Fruit fly (Drosophila melanogaster) whole organism, wandering third instar larva: Measurements from ENCODE around the gene MED25.
A peak's percentile ranks its signal among the peaks of the same experiment; 100 is the strongest.

Experiments
- Abd-B ChIP-seq: fragments of >200 bp; optimal IDR thresholded peaks from 2 replicates; lab custom pipeline; 2017; ENCODE audit warnings: missing biosample characterization, missing genetic modification characterization
- CG32264 ChIP-seq: fragments of 200-800 bp; sonication (Bioruptor generic); optimal IDR thresholded peaks from 2 replicates; lab custom pipeline; 2016; ENCODE audit warnings: missing biosample characterization, missing genetic modification characterization
- CG9705 ChIP-seq: fragments of 200-800 bp; sonication (Bioruptor generic); optimal IDR thresholded peaks from 2 replicates; lab custom pipeline; 2018; ENCODE audit warnings: missing biosample characterization, mild to moderate bottlenecking, missing genetic modification characterization
- CrebA ChIP-seq: fragments of 200-800 bp; sonication (Bioruptor generic); optimal IDR thresholded peaks from 2 replicates; lab custom pipeline; 2016; ENCODE audit warnings: missing biosample characterization, mild to moderate bottlenecking, missing genetic modification characterization, borderline replicate concordance
- Dfd ChIP-seq: fragments of >200 bp; optimal IDR thresholded peaks from 2 replicates; lab custom pipeline; 2017; ENCODE audit warnings: missing biosample characterization, missing genetic modification characterization
- GATAd ChIP-seq: sonication (Bioruptor generic); optimal IDR thresholded peaks from 2 replicates; lab custom pipeline; 2016; ENCODE audit warnings: missing biosample characterization, missing genetic modification characterization
- HLH106 ChIP-seq: fragments of 200-800 bp; optimal IDR thresholded peaks from 3 replicates; lab custom pipeline; 2019; ENCODE audit warnings: missing biosample characterization, mild to moderate bottlenecking, missing genetic modification characterization, moderate library complexity
- Hnf4 ChIP-seq: fragments of 200-800 bp; sonication (Bioruptor generic); optimal IDR thresholded peaks from 2 replicates; lab custom pipeline; 2016; ENCODE audit warnings: missing biosample characterization, mild to moderate bottlenecking, missing genetic modification characterization
- Hr78 ChIP-seq: fragments of >200 bp; optimal IDR thresholded peaks from 2 replicates; lab custom pipeline; 2017; ENCODE audit warnings: missing biosample characterization, missing genetic modification characterization
- Hr83 ChIP-seq: fragments of 200-300 bp; sonication (Bioruptor generic); optimal IDR thresholded peaks from 2 replicates; lab custom pipeline; 2016; ENCODE audit warnings: missing biosample characterization, mild to moderate bottlenecking, missing genetic modification characterization, moderate library complexity; ENCODE audit not compliant: poor library complexity, severe bottlenecking
- Jra ChIP-seq: sonication (Bioruptor generic); optimal IDR thresholded peaks from 2 replicates; lab custom pipeline; 2016; ENCODE audit warnings: missing biosample characterization, missing genetic modification characterization
- Mio ChIP-seq: sonication (Bioruptor generic); optimal IDR thresholded peaks from 2 replicates; lab custom pipeline; 2016; ENCODE audit warnings: missing biosample characterization, missing genetic modification characterization
- Myc ChIP-seq: fragments of >200 bp; optimal IDR thresholded peaks from 2 replicates; lab custom pipeline; 2017
- N ChIP-seq: fragments of >200 bp; optimal IDR thresholded peaks from 2 replicates; lab custom pipeline; 2018; ENCODE audit warnings: missing biosample characterization, missing external identifiers, missing genetic modification characterization
- OdsH ChIP-seq: fragments of 200-800 bp; sonication (Bioruptor generic); optimal IDR thresholded peaks from 2 replicates; lab custom pipeline; 2016; ENCODE audit warnings: missing biosample characterization, mild to moderate bottlenecking, missing genetic modification characterization
- Rel ChIP-seq, 2 experiments: fragments of 200-800 bp; sonication (Bioruptor generic) in 1 of 2; optimal IDR thresholded peaks; 2 replicates in 1 of 2; 3 replicates in 1 of 2; lab custom pipeline; 2016 to 2019; ENCODE audit warnings: mild to moderate bottlenecking in 2 of 2, missing biosample characterization in 2 of 2, missing genetic modification characterization in 2 of 2, moderate library complexity in 1 of 2
- Sp1 ChIP-seq: fragments of 200-800 bp; sonication (Bioruptor generic); optimal IDR thresholded peaks from 3 replicates; lab custom pipeline; 2019; ENCODE audit warnings: missing biosample characterization, mild to moderate bottlenecking, missing genetic modification characterization, moderate library complexity
- Vsx2 ChIP-seq: fragments of 200-300, 225-300 bp; sonication (Bioruptor generic); optimal IDR thresholded peaks from 2 replicates; lab custom pipeline; 2018; ENCODE audit warnings: missing biosample characterization, missing genetic modification characterization; ENCODE audit not compliant: partially characterized antibody
- br ChIP-seq: fragments of 200-800 bp; sonication (Bioruptor generic); optimal IDR thresholded peaks from 2 replicates; lab custom pipeline; 2016; ENCODE audit warnings: missing biosample characterization, missing genetic modification characterization
- brk ChIP-seq: fragments of 200-800 bp; sonication (Bioruptor generic); optimal IDR thresholded peaks from 2 replicates; lab custom pipeline; 2016; ENCODE audit warnings: missing biosample characterization, mild to moderate bottlenecking, missing genetic modification characterization
- dl ChIP-seq, 2 experiments: fragments of 175-275, 200-275 bp in 1 of 2; fragments of 200-275 bp in 1 of 2; sonication (Bioruptor generic); optimal IDR thresholded peaks; lab custom pipeline; 2018; ENCODE audit warnings: mild to moderate bottlenecking in 2 of 2, missing biosample characterization in 2 of 2, missing genetic modification characterization in 2 of 2, moderate library complexity in 2 of 2; ENCODE audit not compliant: partially characterized antibody in 2 of 2, insufficient read depth in 1 of 2
- dmrt93B ChIP-seq: fragments of 200-800 bp; sonication (Bioruptor generic); optimal IDR thresholded peaks from 2 replicates; lab custom pipeline; 2018; ENCODE audit warnings: missing biosample characterization, mild to moderate bottlenecking, missing genetic modification characterization
- dsf ChIP-seq: sonication (Bioruptor generic); optimal IDR thresholded peaks from 2 replicates; lab custom pipeline; 2016; ENCODE audit warnings: missing biosample characterization, missing genetic modification characterization, borderline replicate concordance
- ey ChIP-seq: fragments of 200-800 bp; sonication (Bioruptor generic); optimal IDR thresholded peaks from 2 replicates; lab custom pipeline; 2016; ENCODE audit warnings: missing biosample characterization, missing genetic modification characterization
- foxo ChIP-seq, 2 experiments: fragments of 200-800 bp; sonication (Bioruptor generic); optimal IDR thresholded peaks; 2 replicates in 1 of 2; 3 replicates in 1 of 2; lab custom pipeline; 2016 to 2017; ENCODE audit warnings: missing biosample characterization in 2 of 2, missing genetic modification characterization in 2 of 2
- fru ChIP-seq: fragments of 200-800 bp; sonication (Bioruptor generic); optimal IDR thresholded peaks from 3 replicates; lab custom pipeline; 2016; ENCODE audit warnings: missing biosample characterization, mild to moderate bottlenecking, missing genetic modification characterization
- h ChIP-seq: fragments of 200-800 bp; sonication (Bioruptor generic); optimal IDR thresholded peaks from 3 replicates; lab custom pipeline; 2016; ENCODE audit warnings: missing biosample characterization, mild to moderate bottlenecking, missing genetic modification characterization
- jim ChIP-seq: fragments of 175-275, 200-325 bp; sonication (Bioruptor generic); optimal IDR thresholded peaks from 2 replicates; lab custom pipeline; 2016; ENCODE audit warnings: missing biosample characterization, mild to moderate bottlenecking, missing genetic modification characterization
- lola ChIP-seq: fragments of >200 bp; optimal IDR thresholded peaks from 2 replicates; lab custom pipeline; 2017; ENCODE audit warnings: missing biosample characterization, missing genetic modification characterization
- pan ChIP-seq: fragments of >200 bp; optimal IDR thresholded peaks from 2 replicates; lab custom pipeline; 2017
- psq ChIP-seq: fragments of 200-800 bp; sonication (Bioruptor generic); optimal IDR thresholded peaks from 3 replicates; lab custom pipeline; 2017; ENCODE audit warnings: missing biosample characterization, mild to moderate bottlenecking, missing genetic modification characterization, moderate library complexity
- rgr ChIP-seq: fragments of 200-800 bp; sonication (Bioruptor generic); optimal IDR thresholded peaks from 3 replicates; lab custom pipeline; 2016; ENCODE audit warnings: missing biosample characterization, mild to moderate bottlenecking, missing genetic modification characterization
- sage ChIP-seq: fragments of 200-800 bp; sonication (Bioruptor generic); optimal IDR thresholded peaks from 2 replicates; lab custom pipeline; 2016; ENCODE audit warnings: missing biosample characterization, mild to moderate bottlenecking, missing genetic modification characterization
- sv ChIP-seq: fragments of 200-800 bp; sonication (Bioruptor generic); optimal IDR thresholded peaks from 3 replicates; lab custom pipeline; 2016; ENCODE audit warnings: missing biosample characterization, missing genetic modification characterization
- tai ChIP-seq: sonication (Bioruptor generic); optimal IDR thresholded peaks from 2 replicates; lab custom pipeline; 2016; ENCODE audit warnings: missing biosample characterization, missing genetic modification characterization
- usp ChIP-seq: fragments of >200 bp; optimal IDR thresholded peaks from 2 replicates; lab custom pipeline; 2017; ENCODE audit warnings: missing biosample characterization, missing genetic modification characterization
- woc ChIP-seq: sonication (Bioruptor generic); optimal IDR thresholded peaks from 2 replicates; lab custom pipeline; 2016; ENCODE audit warnings: missing biosample characterization, mild to moderate bottlenecking, missing genetic modification characterization

MED25 gene

dm6 chr3R:19985376-19985775, 23.4 kb upstream of the MED25 start:
- no peak for TF ChIP-seq Rel (GFP tag; optimal IDR thresholded peaks at IDR 0.05; lab: Kevin White, UChicago)
- no peak for TF ChIP-seq Rel (tag; optimal IDR thresholded peaks at IDR 0.05; lab: Kevin White, UChicago)
- no peak for TF ChIP-seq brk (GFP tag; lab: Kevin White, UChicago)
- no peak for TF ChIP-seq dsf
- TF ChIP-seq Hr78 (GFP tag; lab: Kevin White, UChicago): no peak
- no peak for TF ChIP-seq fru
- no peak for TF ChIP-seq GATAd (GFP tag; lab: Kevin White, UChicago)
- TF ChIP-seq psq: no peak
- no peak for TF ChIP-seq dmrt93B
- TF ChIP-seq Hr83 (GFP tag; lab: Kevin White, UChicago): no peak
- no peak for TF ChIP-seq sv (GFP tag; lab: Kevin White, UChicago)
- TF ChIP-seq dl (GFP tag; optimal IDR thresholded peaks at IDR 0.05; lab: Kevin White, UChicago; ENCODE audit: insufficient read depth in 1 of 2, partially characterized antibody in 2 of 2): no peak
- TF ChIP-seq Jra: no peak
- no peak for TF ChIP-seq woc (GFP tag; lab: Kevin White, UChicago)
- no peak for TF ChIP-seq Abd-B (GFP tag; lab: Kevin White, UChicago)
- no peak for TF ChIP-seq CG9705 (GFP tag; lab: Kevin White, UChicago)
- no peak for TF ChIP-seq Mio (GFP tag; lab: Kevin White, UChicago)
- TF ChIP-seq, all 38 proteins: peak for 0

dm6 chr3R:19995408-19995807, 13.3 kb upstream of the MED25 start:
- TF ChIP-seq Mio (GFP tag; lab: Kevin White, UChicago) (no peak), CrebA (GFP tag; lab: Kevin White, UChicago) (no peak), Jra (no peak), sv (GFP tag; lab: Kevin White, UChicago) (no peak), Rel (GFP tag; optimal IDR thresholded peaks at IDR 0.05; lab: Kevin White, UChicago) (no peak), Rel (tag; optimal IDR thresholded peaks at IDR 0.05; lab: Kevin White, UChicago) (no peak), Hnf4 (GFP tag; lab: Kevin White, UChicago) (no peak), lola (GFP tag; lab: Kevin White, UChicago) (no peak), Vsx2 (GFP tag; lab: Kevin White, UChicago) (no peak), Hr83 (GFP tag; lab: Kevin White, UChicago) (no peak), fru (no peak), sage (no peak), foxo (GFP tag; optimal IDR thresholded peaks at IDR 0.05; lab: Kevin White, UChicago) (no peak), jim (GFP tag; lab: Kevin White, UChicago) (no peak), Myc (lab: Kevin White, UChicago) (no peak), Sp1 (GFP tag; lab: Kevin White, UChicago) (no peak), brk (GFP tag; lab: Kevin White, UChicago) (no peak), br (GFP tag; lab: Kevin White, UChicago) (no peak)

- TF ChIP-seq CrebA (GFP tag; lab: Kevin White, UChicago): no peak
- TF ChIP-seq br (GFP tag; lab: Kevin White, UChicago): no peak
- no peak for TF ChIP-seq Jra
- no peak for TF ChIP-seq sage
- no peak for TF ChIP-seq OdsH
Observed at dm6 chr3R:19996433-19996832, 12.3 kb upstream of the MED25 start.

dm6 chr3R:19997526-19998070, 11.1 kb upstream of the MED25 start:
- no peak for TF ChIP-seq Myc (lab: Kevin White, UChicago)
- TF ChIP-seq HLH106 (tag; lab: Kevin White, UChicago): no peak
- no peak for TF ChIP-seq CG32264 (GFP tag; lab: Kevin White, UChicago)
- TF ChIP-seq usp (GFP tag; lab: Kevin White, UChicago): no peak
- TF ChIP-seq dmrt93B: no peak
- no peak for TF ChIP-seq OdsH

dm6 chr3R:19998418-19998817, 10.3 kb upstream of the MED25 start:
- TF ChIP-seq dl (GFP tag; optimal IDR thresholded peaks at IDR 0.05; lab: Kevin White, UChicago; ENCODE audit: insufficient read depth in 1 of 2, partially characterized antibody in 2 of 2): no peak
- TF ChIP-seq Jra: no peak
- TF ChIP-seq tai: peak; percentile 6
- no peak for TF ChIP-seq N (GFP tag; lab: Kevin White, UChicago)
- TF ChIP-seq Sp1 (GFP tag; lab: Kevin White, UChicago): peak; percentile 44
- TF ChIP-seq foxo (GFP tag; optimal IDR thresholded peaks at IDR 0.05; lab: Kevin White, UChicago): peak in 1 of 2 experiments; percentile 66
- peak; percentile 73 for TF ChIP-seq ey (GFP tag; lab: Kevin White, UChicago)
- no peak for TF ChIP-seq sage
- TF ChIP-seq CG32264 (GFP tag; lab: Kevin White, UChicago): no peak
- no peak for TF ChIP-seq CrebA (GFP tag; lab: Kevin White, UChicago)
- peak; percentile 46 for TF ChIP-seq OdsH
- no peak for TF ChIP-seq Dfd (GFP tag; lab: Kevin White, UChicago)
- peak; percentile 68 for TF ChIP-seq rgr (GFP tag; lab: Kevin White, UChicago)
- TF ChIP-seq usp (GFP tag; lab: Kevin White, UChicago): no peak
- no peak for TF ChIP-seq Myc (lab: Kevin White, UChicago)
- TF ChIP-seq h (GFP tag; lab: Kevin White, UChicago): peak; percentile 72
- TF ChIP-seq pan (lab: Kevin White, UChicago): no peak
- TF ChIP-seq jim (GFP tag; lab: Kevin White, UChicago): no peak
- no peak for TF ChIP-seq lola (GFP tag; lab: Kevin White, UChicago)
- no peak for TF ChIP-seq Abd-B (GFP tag; lab: Kevin White, UChicago)
- peak; percentile 62 for TF ChIP-seq Hnf4 (GFP tag; lab: Kevin White, UChicago)
- TF ChIP-seq Vsx2 (GFP tag; lab: Kevin White, UChicago): no peak
- TF ChIP-seq Hr78 (GFP tag; lab: Kevin White, UChicago): no peak
- no peak for TF ChIP-seq dsf
- TF ChIP-seq Mio (GFP tag; lab: Kevin White, UChicago): no peak
- TF ChIP-seq sv (GFP tag; lab: Kevin White, UChicago): peak; percentile 18
- no peak for TF ChIP-seq GATAd (GFP tag; lab: Kevin White, UChicago)
